Worm (Caenorhabditis elegans) whole organism, L1 larva: ENCODE results near the gene F32F2.4.

Experiments used
- C16A3.4 ChIP-seq: fragments of 150-350 bp; optimal IDR thresholded peaks from 2 replicates; lab custom pipeline; 2014; ENCODE audit warnings: missing biosample characterization, missing genetic modification characterization
- F16B12.6 ChIP-seq: fragments of 150-350 bp; optimal IDR thresholded peaks from 2 replicates; lab custom pipeline; 2014; ENCODE audit warnings: missing biosample characterization, missing genetic modification characterization
- ceh-63 ChIP-seq: fragments of 200-800 bp; sonication (Bioruptor generic); optimal IDR thresholded peaks from 2 replicates; lab custom pipeline; 2018; ENCODE audit warnings: mild to moderate bottlenecking, missing genetic modification characterization, missing compliant biosample characterization
- ceh-82 ChIP-seq, 3 experiments: fragments of 150-350 bp in 1 of 3; sonication (generic microtip) in 2 of 3; optimal IDR thresholded peaks; 2 replicates each; lab custom pipeline; 2014 to 2017; ENCODE audit warnings: missing biosample characterization in 3 of 3, missing genetic modification characterization in 3 of 3
- ces-1 ChIP-seq: fragments of 150-350 bp; optimal IDR thresholded peaks from 2 replicates; lab custom pipeline; 2014; ENCODE audit warnings: missing biosample characterization, missing genetic modification reagents, missing genetic modification characterization
- dpl-1 ChIP-seq, 3 experiments: fragments of 150-350 bp in 2 of 3; sonication (generic microtip) in 1 of 3; optimal IDR thresholded peaks; 2 replicates each; lab custom pipeline; 2014 to 2017; ENCODE audit warnings: missing biosample characterization in 3 of 3, missing genetic modification characterization in 3 of 3, missing genetic modification reagents in 3 of 3
- efl-1 ChIP-seq, 4 experiments: fragments of 150-350 bp; optimal IDR thresholded peaks in 3 of 4; peaks in 1 of 4; 1 replicate in 1 of 4; 2 replicates in 3 of 4; lab custom pipeline; 2014; ENCODE audit warnings: missing biosample characterization in 2 of 4, missing genetic modification characterization in 2 of 4, missing genetic modification reagents in 2 of 4
- hlh-17 ChIP-seq: fragments of 200-800 bp; sonication (Bioruptor generic); optimal IDR thresholded peaks from 2 replicates; lab custom pipeline; 2018; ENCODE audit warnings: missing genetic modification characterization, mild to moderate bottlenecking, missing compliant biosample characterization, moderate library complexity, borderline replicate concordance
- hpl-2 ChIP-seq: fragments of 150-350 bp; optimal IDR thresholded peaks from 2 replicates; lab custom pipeline; 2014; ENCODE audit warnings: missing biosample characterization, missing genetic modification reagents, missing genetic modification characterization
- irx-1 ChIP-seq: sonication (generic microtip); optimal IDR thresholded peaks from 2 replicates; lab custom pipeline; 2016; ENCODE audit warnings: missing genetic modification characterization, missing compliant biosample characterization
- isw-1 ChIP-seq: fragments of 200-800 bp; sonication (Bioruptor generic); IDR thresholded peaks from 2 replicates; pipeline ENCODE4 v1.3.6; 2022; ENCODE audit warnings: missing genetic modification characterization, missing compliant biosample characterization
- lin-14 ChIP-seq: fragments of 200-800 bp; sonication (Bioruptor generic); optimal IDR thresholded peaks from 2 replicates; lab custom pipeline; 2018; ENCODE audit warnings: mild to moderate bottlenecking, missing genetic modification characterization, moderate library complexity, missing compliant biosample characterization
- lin-15B ChIP-seq: fragments of 150-350 bp; sonication (generic microtip); optimal IDR thresholded peaks from 3 replicates; lab custom pipeline; 2014; ENCODE audit warnings: missing biosample characterization, missing genetic modification characterization
- lin-39 ChIP-seq: fragments of 150-350 bp; optimal IDR thresholded peaks from 2 replicates; lab custom pipeline; 2014; ENCODE audit warnings: missing biosample characterization, missing genetic modification reagents, missing genetic modification characterization
- lsy-2 ChIP-seq, 2 experiments: fragments of 150-350 bp; optimal IDR thresholded peaks; 2 replicates each; lab custom pipeline; 2014; ENCODE audit warnings: missing biosample characterization in 2 of 2, missing genetic modification characterization in 2 of 2
- mef-2 ChIP-seq: fragments of 150-350 bp; optimal IDR thresholded peaks from 2 replicates; lab custom pipeline; 2014; ENCODE audit warnings: missing biosample characterization, missing genetic modification characterization
- mep-1 ChIP-seq: fragments of 150-350 bp; optimal IDR thresholded peaks from 2 replicates; lab custom pipeline; 2014; ENCODE audit warnings: missing biosample characterization, missing genetic modification characterization
- nhr-11 ChIP-seq: fragments of 150-350 bp; optimal IDR thresholded peaks from 2 replicates; lab custom pipeline; 2014; ENCODE audit warnings: missing biosample characterization, missing genetic modification characterization
- nhr-12 ChIP-seq: sonication (generic microtip); optimal IDR thresholded peaks from 2 replicates; lab custom pipeline; 2017; ENCODE audit warnings: missing biosample characterization, missing genetic modification characterization
- nhr-19 ChIP-seq: fragments of 200-800 bp; sonication (Bioruptor generic); conservative IDR thresholded peaks from 2 replicates; pipeline ENCODE4 v1.3.6; 2022; ENCODE audit warnings: missing genetic modification characterization, missing compliant biosample characterization
- nhr-20 ChIP-seq: sonication (generic microtip); optimal IDR thresholded peaks from 2 replicates; lab custom pipeline; 2016; ENCODE audit warnings: mild to moderate bottlenecking, missing genetic modification characterization, missing compliant biosample characterization
- nhr-71 ChIP-seq: sonication (generic microtip); optimal IDR thresholded peaks from 2 replicates; lab custom pipeline; 2016; ENCODE audit warnings: mild to moderate bottlenecking, missing genetic modification characterization, moderate library complexity, missing compliant biosample characterization
- nhr-90 ChIP-seq: sonication (generic microtip); optimal IDR thresholded peaks from 2 replicates; lab custom pipeline; 2016; ENCODE audit warnings: mild to moderate bottlenecking, missing genetic modification characterization, missing compliant biosample characterization; ENCODE audit not compliant: poor library complexity
- rnt-1 ChIP-seq: sonication (generic microtip); optimal IDR thresholded peaks from 2 replicates; lab custom pipeline; 2016; ENCODE audit warnings: mild to moderate bottlenecking, missing genetic modification characterization, moderate library complexity, missing compliant biosample characterization
- skn-1 ChIP-seq: fragments of 150-350 bp; optimal IDR thresholded peaks from 2 replicates; lab custom pipeline; 2014; ENCODE audit warnings: missing biosample characterization, missing genetic modification characterization
- snpc-4 ChIP-seq: fragments of 150-350 bp; optimal IDR thresholded peaks from 2 replicates; lab custom pipeline; 2014; ENCODE audit warnings: missing biosample characterization, missing genetic modification characterization
- sox-4 ChIP-seq: sonication (generic microtip); optimal IDR thresholded peaks from 2 replicates; lab custom pipeline; 2016; ENCODE audit warnings: missing genetic modification characterization, missing compliant biosample characterization
- sup-37 ChIP-seq: fragments of 200-800 bp; sonication (Bioruptor generic); optimal IDR thresholded peaks from 2 replicates; lab custom pipeline; 2018; ENCODE audit warnings: mild to moderate bottlenecking, missing genetic modification characterization, missing compliant biosample characterization
- tbx-2 ChIP-seq: sonication (generic microtip); optimal IDR thresholded peaks from 2 replicates; lab custom pipeline; 2016; ENCODE audit warnings: missing genetic modification characterization, missing compliant biosample characterization
- unc-130 ChIP-seq: fragments of 150-350 bp; optimal IDR thresholded peaks from 2 replicates; lab custom pipeline; 2017; ENCODE audit warnings: missing biosample characterization, missing genetic modification characterization, inconsistent platforms
- unc-30 ChIP-seq: sonication (generic microtip); optimal IDR thresholded peaks from 2 replicates; lab custom pipeline; 2017; ENCODE audit warnings: missing biosample characterization, missing genetic modification characterization
- unc-62 ChIP-seq: fragments of 150-350 bp; optimal IDR thresholded peaks from 2 replicates; lab custom pipeline; 2014; ENCODE audit warnings: missing biosample characterization, missing genetic modification reagents, missing genetic modification characterization
- unc-98 ChIP-seq: fragments of 200-800 bp; sonication (Bioruptor generic); IDR thresholded peaks from 2 replicates; pipeline ENCODE4 v1.3.6; 2022; ENCODE audit warnings: missing genetic modification characterization, missing compliant biosample characterization
- vab-15 ChIP-seq: sonication (generic microtip); optimal IDR thresholded peaks from 2 replicates; lab custom pipeline; 2017; ENCODE audit warnings: missing genotype, mild to moderate bottlenecking, missing genetic modification characterization, missing compliant biosample characterization
- ztf-4 ChIP-seq: fragments of 150-350 bp; optimal IDR thresholded peaks from 2 replicates; lab custom pipeline; 2014; ENCODE audit warnings: missing biosample characterization, missing genetic modification characterization

Gene F32F2.4

ce11 chrV:13313045-13313623 lies 37.1 kb downstream of the F32F2.4 start, which contains the start of gene C50B6.3 (continued):
- no peak for TF ChIP-seq unc-62
- TF ChIP-seq nhr-12 (tag; lab: Kevin White, UChicago) = no peak
- TF ChIP-seq tbx-2 (tag; lab: Kevin White, UChicago) = peak; percentile 95
- TF ChIP-seq lsy-2 (tag; optimal IDR thresholded peaks at IDR 0.05; lab: Kevin White, UChicago) = peak; percentile 91
- no peak for TF ChIP-seq hlh-17 (GFP tag; lab: Kevin White, UChicago)
- TF ChIP-seq skn-1 (tag; lab: Kevin White, UChicago) = peak; percentile 66
- peak; percentile 95 for TF ChIP-seq nhr-20 (tag; lab: Kevin White, UChicago)
- peak; percentile 85 to 88 for TF ChIP-seq efl-1 (optimal IDR thresholded peaks at IDR 0.05; lab: Kevin White, UChicago)
- TF ChIP-seq efl-1 (GFP tag; optimal IDR thresholded peaks at IDR 0.05 in 1 of 2; lab: Kevin White, UChicago) = peak; percentile 81 to 98
- TF ChIP-seq mep-1 (tag; lab: Kevin White, UChicago) = peak; percentile 92
- peak; percentile 93 for TF ChIP-seq nhr-19 (GFP tag; lab: Robert Waterston, UW)
- TF ChIP-seq F16B12.6 (tag; lab: Kevin White, UChicago) = peak; percentile 24
- TF ChIP-seq ceh-63 (GFP tag; lab: Kevin White, UChicago) = peak; percentile 69
- peak; percentile 76 to 92 (median 85) for TF ChIP-seq dpl-1 (GFP tag; optimal IDR thresholded peaks at IDR 0.05; lab: Kevin White, UChicago)
- peak; percentile 91 for TF ChIP-seq irx-1 (tag; lab: Kevin White, UChicago)
- peak; percentile 99 for TF ChIP-seq rnt-1 (tag; lab: Kevin White, UChicago)
- peak; percentile 78 for TF ChIP-seq ztf-4
- peak; percentile 87 for TF ChIP-seq lin-15B
- TF ChIP-seq sox-4 = peak; percentile 94
- TF ChIP-seq vab-15 (tag; lab: Kevin White, UChicago) = peak; percentile 84
- TF ChIP-seq sup-37 = no peak
- TF ChIP-seq isw-1 (GFP tag; lab: Robert Waterston, UW) = peak; percentile 85
- peak; percentile 64 for TF ChIP-seq lin-39 (tag; lab: Kevin White, UChicago)
- peak; percentile 66 for TF ChIP-seq snpc-4 (tag; lab: Kevin White, UChicago)
- TF ChIP-seq C16A3.4 (tag; lab: Kevin White, UChicago) = peak; percentile 83
- TF ChIP-seq hpl-2 (GFP tag; lab: Kevin White, UChicago) = no peak
- TF ChIP-seq unc-98 (GFP tag; lab: Robert Waterston, UW) = peak; percentile 73
- peak; percentile 71 to 86 (median 84) for TF ChIP-seq ceh-82 (tag; optimal IDR thresholded peaks at IDR 0.05; lab: Kevin White, UChicago)
- no peak for TF ChIP-seq mef-2 (tag; lab: Kevin White, UChicago)
- peak; percentile 84 for TF ChIP-seq unc-130
- TF ChIP-seq nhr-90 (tag; lab: Kevin White, UChicago) = peak; percentile 93
- peak; percentile 90 for TF ChIP-seq lin-14
- peak; percentile 95 for TF ChIP-seq nhr-71

ce11 chrV:13317911-13318502 lies 41.9 kb downstream of the F32F2.4 start, which contains the start of the genes col-161 and srh-18:
Gene col-161 (minus strand): TSS chrV:13318011.
Gene srh-18 (plus strand): TSS chrV:13318452.
- TF ChIP-seq ces-1 (GFP tag; lab: Kevin White, UChicago) (no peak), nhr-11 (tag; lab: Kevin White, UChicago) (peak; percentile 17), unc-30 (no peak)

ce11 chrV:13320676-13321075 lies 44.6 kb downstream of the F32F2.4 start, which contains the start of gene srh-15:
Gene srh-15 (plus strand): TSS chrV:13320976.
- TF ChIP-seq efl-1 (optimal IDR thresholded peaks at IDR 0.05; lab: Kevin White, UChicago) (no peak), efl-1 (GFP tag; optimal IDR thresholded peaks at IDR 0.05 in 1 of 2; lab: Kevin White, UChicago) (peak in 1 of 2 experiments; percentile 20), lsy-2 (tag; optimal IDR thresholded peaks at IDR 0.05; lab: Kevin White, UChicago) (no peak)
- TF ChIP-seq, all 84 proteins: peak for 1
